Worm (Caenorhabditis elegans) whole organism, L4 larva: ENCODE measurements around the gene K12D9.1.

Experiments
- F10B5.3 ChIP-seq: sonication (generic microtip); optimal IDR thresholded peaks from 2 replicates; lab custom pipeline; 2016; ENCODE audit warnings: mild to moderate bottlenecking, missing genetic modification characterization, missing compliant biosample characterization
- ZK546.5 ChIP-seq, 2 experiments: sonication (generic microtip); optimal IDR thresholded peaks; 2 replicates each; lab custom pipeline; 2017; ENCODE audit warnings: missing biosample characterization in 2 of 2, missing genetic modification characterization in 2 of 2
- jun-1 ChIP-seq: fragments of 150-350 bp; optimal IDR thresholded peaks from 2 replicates; lab custom pipeline; 2014; ENCODE audit warnings: missing biosample characterization, missing genetic modification reagents, missing genetic modification characterization

DNA sequence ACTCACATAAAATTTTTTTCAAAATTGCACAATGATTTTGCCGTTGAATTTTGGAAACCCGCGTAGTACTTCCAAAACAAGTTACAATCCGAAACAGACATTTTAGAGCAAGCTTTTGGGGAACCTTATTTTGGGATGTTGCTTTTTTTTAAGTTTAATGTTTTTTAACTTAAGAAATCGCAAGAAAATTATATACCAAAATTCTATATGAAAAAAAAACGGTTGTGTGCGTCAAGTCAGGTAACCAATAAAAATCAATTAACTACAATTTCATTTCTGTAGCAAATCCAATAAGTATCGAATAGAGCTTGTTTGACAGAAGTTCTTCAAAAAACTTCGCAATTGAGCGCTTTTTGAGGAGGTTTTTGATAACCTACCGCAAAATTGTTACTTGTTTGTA lies 30.9 kb upstream of the K12D9.1 start, which contains the start of gene srw-117:
- TF ChIP-seq ZK546.5 (tag; optimal IDR thresholded peaks at IDR 0.05; lab: Kevin White, UChicago) (no peak), jun-1 (tag; lab: Kevin White, UChicago) (no peak), F10B5.3 (no peak)
